Fruit fly (Drosophila melanogaster) whole organism: ENCODE measurements around the gene ppk13.

Source experiments
- Dll ChIP-seq: fragments of >200 bp; optimal IDR thresholded peaks from 2 replicates; lab custom pipeline; 2017
- pan ChIP-seq: fragments of >200 bp; optimal IDR thresholded peaks from 2 replicates; lab custom pipeline; 2017

dm6 chr2L:21082444-21083201 is 5.9 kb downstream of the ppk13 start, which contains the start of gene CG33511:
- TF ChIP-seq pan (lab: Kevin White, UChicago) (no peak), Dll (no peak)
